Worm (Caenorhabditis elegans) whole organism, L1 larva: ENCODE data around the gene F35D11.3.

Experiments used
- C34B4.2 ChIP-seq: sonication (generic microtip); optimal IDR thresholded peaks from 2 replicates; lab custom pipeline; 2017; ENCODE audit warnings: mild to moderate bottlenecking, missing genetic modification characterization, missing compliant biosample characterization
- Y116A8C.19 ChIP-seq: sonication (generic microtip); optimal IDR thresholded peaks from 2 replicates; lab custom pipeline; 2016; ENCODE audit warnings: missing compliant biosample characterization, missing genetic modification characterization, borderline replicate concordance
- alr-1 ChIP-seq: fragments of 200-800 bp; sonication (Bioruptor generic); optimal IDR thresholded peaks from 2 replicates; lab custom pipeline; 2018; ENCODE audit warnings: borderline replicate concordance, mild to moderate bottlenecking, missing genetic modification characterization, missing compliant biosample characterization
- aly-2 ChIP-seq: fragments of 150-350 bp; optimal IDR thresholded peaks from 2 replicates; lab custom pipeline; 2014; ENCODE audit warnings: missing biosample characterization, missing genetic modification characterization
- ama-1 ChIP-seq: fragments of 150-350 bp; optimal IDR thresholded peaks from 2 replicates; lab custom pipeline; 2014
- ceh-82 ChIP-seq, 3 experiments: fragments of 150-350 bp in 1 of 3; sonication (generic microtip) in 2 of 3; optimal IDR thresholded peaks; 2 replicates each; lab custom pipeline; 2014 to 2017; ENCODE audit warnings: missing biosample characterization in 3 of 3, missing genetic modification characterization in 3 of 3
- ceh-90 ChIP-seq: sonication (generic microtip); optimal IDR thresholded peaks from 2 replicates; lab custom pipeline; 2016; ENCODE audit warnings: missing genetic modification characterization, missing compliant biosample characterization
- efl-1 ChIP-seq, 4 experiments: fragments of 150-350 bp; optimal IDR thresholded peaks in 3 of 4; peaks in 1 of 4; 1 replicate in 1 of 4; 2 replicates in 3 of 4; lab custom pipeline; 2014; ENCODE audit warnings: missing biosample characterization in 2 of 4, missing genetic modification characterization in 2 of 4, missing genetic modification reagents in 2 of 4
- efl-3 ChIP-seq: fragments of 200-800 bp; sonication (Bioruptor generic); optimal IDR thresholded peaks from 2 replicates; lab custom pipeline; 2018; ENCODE audit warnings: mild to moderate bottlenecking, missing genetic modification characterization, missing compliant biosample characterization
- egl-13 ChIP-seq: sonication (generic microtip); optimal IDR thresholded peaks from 2 replicates; lab custom pipeline; 2016; ENCODE audit warnings: missing genotype, missing genetic modification reagents, missing genetic modification characterization, missing compliant biosample characterization
- ets-5 ChIP-seq: fragments of 200-800 bp; sonication (Bioruptor generic); IDR thresholded peaks from 2 replicates; pipeline ENCODE4 v1.3.6; 2022; ENCODE audit warnings: missing genetic modification characterization, missing compliant biosample characterization
- fos-1 ChIP-seq: fragments of 150-350 bp; optimal IDR thresholded peaks from 2 replicates; lab custom pipeline; 2014; ENCODE audit warnings: missing biosample characterization, missing genetic modification characterization
- grh-1 ChIP-seq: fragments of 200-800 bp; sonication (Bioruptor generic); IDR thresholded peaks from 2 replicates; pipeline ENCODE4 v1.3.6; 2022; ENCODE audit warnings: missing genetic modification reagents, missing genetic modification characterization, missing compliant biosample characterization
- hpl-2 ChIP-seq: fragments of 150-350 bp; optimal IDR thresholded peaks from 2 replicates; lab custom pipeline; 2014; ENCODE audit warnings: missing biosample characterization, missing genetic modification reagents, missing genetic modification characterization
- isw-1 ChIP-seq: fragments of 200-800 bp; sonication (Bioruptor generic); IDR thresholded peaks from 2 replicates; pipeline ENCODE4 v1.3.6; 2022; ENCODE audit warnings: missing genetic modification characterization, missing compliant biosample characterization
- lin-14 ChIP-seq: fragments of 200-800 bp; sonication (Bioruptor generic); optimal IDR thresholded peaks from 2 replicates; lab custom pipeline; 2018; ENCODE audit warnings: mild to moderate bottlenecking, missing genetic modification characterization, moderate library complexity, missing compliant biosample characterization
- lin-15B ChIP-seq: fragments of 150-350 bp; sonication (generic microtip); optimal IDR thresholded peaks from 3 replicates; lab custom pipeline; 2014; ENCODE audit warnings: missing biosample characterization, missing genetic modification characterization
- lin-35 ChIP-seq, 2 experiments: fragments of 150-350 bp; optimal IDR thresholded peaks; 2 replicates each; lab custom pipeline; 2014; ENCODE audit warnings: missing biosample characterization in 2 of 2, missing genetic modification characterization in 2 of 2, missing genetic modification reagents in 2 of 2
- lir-3 ChIP-seq: sonication (generic microtip); optimal IDR thresholded peaks from 2 replicates; lab custom pipeline; 2016; ENCODE audit warnings: mild to moderate bottlenecking, missing genetic modification characterization, moderate library complexity, missing compliant biosample characterization; ENCODE audit not compliant: poor library complexity
- mab-9 ChIP-seq: fragments of 200-800 bp; sonication (Bioruptor generic); IDR thresholded peaks from 2 replicates; pipeline ENCODE4 v1.3.6; 2022; ENCODE audit warnings: missing genetic modification reagents, missing genetic modification characterization, missing compliant biosample characterization
- mdl-1 ChIP-seq, 2 experiments: fragments of 150-350 bp; optimal IDR thresholded peaks; 2 replicates each; lab custom pipeline; 2014 to 2017; ENCODE audit warnings: missing biosample characterization in 2 of 2, missing genetic modification characterization in 2 of 2, inconsistent platforms in 1 of 2
- nhr-12 ChIP-seq: sonication (generic microtip); optimal IDR thresholded peaks from 2 replicates; lab custom pipeline; 2017; ENCODE audit warnings: missing biosample characterization, missing genetic modification characterization
- nhr-76 ChIP-seq: sonication (generic microtip); optimal IDR thresholded peaks from 2 replicates; lab custom pipeline; 2017; ENCODE audit warnings: missing biosample characterization, missing genetic modification characterization
- nhr-77 ChIP-seq: fragments of 150-350 bp; optimal IDR thresholded peaks from 2 replicates; lab custom pipeline; 2014; ENCODE audit warnings: missing biosample characterization, missing genetic modification characterization
- nhr-85 ChIP-seq: sonication (generic microtip); peaks from one replicate; lab custom pipeline; 2016; ENCODE audit warnings: missing genetic modification characterization, inconsistent platforms, missing compliant biosample characterization
- pag-3 ChIP-seq: sonication (generic microtip); optimal IDR thresholded peaks from 2 replicates; lab custom pipeline; 2017; ENCODE audit warnings: missing genetic modification characterization, mild to moderate bottlenecking, missing compliant biosample characterization, antibody characterized with exemption, borderline replicate concordance; ENCODE audit not compliant: insufficient read depth
- pax-3 ChIP-seq: fragments of 200-800 bp; sonication (Bioruptor generic); optimal IDR thresholded peaks from 2 replicates; lab custom pipeline; 2018; ENCODE audit warnings: mild to moderate bottlenecking, missing genetic modification characterization, moderate library complexity, missing compliant biosample characterization
- pqm-1 ChIP-seq: sonication (generic microtip); optimal IDR thresholded peaks from 3 replicates; lab custom pipeline; 2017; ENCODE audit warnings: missing biosample characterization, missing genetic modification characterization
- snu-23 ChIP-seq: sonication (generic microtip); optimal IDR thresholded peaks from 2 replicates; lab custom pipeline; 2016; ENCODE audit warnings: missing genetic modification characterization, missing compliant biosample characterization
- sup-37 ChIP-seq: fragments of 200-800 bp; sonication (Bioruptor generic); optimal IDR thresholded peaks from 2 replicates; lab custom pipeline; 2018; ENCODE audit warnings: mild to moderate bottlenecking, missing genetic modification characterization, missing compliant biosample characterization
- swsn-7 ChIP-seq: sonication (generic microtip); optimal IDR thresholded peaks from 2 replicates; lab custom pipeline; 2016; ENCODE audit warnings: missing genetic modification characterization, missing compliant biosample characterization
- tlp-1 ChIP-seq: fragments of 150-350 bp; optimal IDR thresholded peaks from 2 replicates; lab custom pipeline; 2014; ENCODE audit warnings: missing biosample characterization, missing genetic modification characterization
- unc-86 ChIP-seq: sonication (generic microtip); optimal IDR thresholded peaks from 2 replicates; lab custom pipeline; 2016; ENCODE audit warnings: missing genetic modification characterization, missing compliant biosample characterization
- unc-98 ChIP-seq: fragments of 200-800 bp; sonication (Bioruptor generic); IDR thresholded peaks from 2 replicates; pipeline ENCODE4 v1.3.6; 2022; ENCODE audit warnings: missing genetic modification characterization, missing compliant biosample characterization
- vab-15 ChIP-seq: sonication (generic microtip); optimal IDR thresholded peaks from 2 replicates; lab custom pipeline; 2017; ENCODE audit warnings: missing genotype, mild to moderate bottlenecking, missing genetic modification characterization, missing compliant biosample characterization
- ztf-11 ChIP-seq, 2 experiments: sonication (generic microtip); optimal IDR thresholded peaks; 2 replicates each; lab custom pipeline; 2016 to 2017; ENCODE audit warnings: missing genetic modification characterization in 2 of 2, missing biosample characterization in 1 of 2, missing compliant biosample characterization in 1 of 2
- ztf-4 ChIP-seq: fragments of 150-350 bp; optimal IDR thresholded peaks from 2 replicates; lab custom pipeline; 2014; ENCODE audit warnings: missing biosample characterization, missing genetic modification characterization

Gene F35D11.3

DNA sequence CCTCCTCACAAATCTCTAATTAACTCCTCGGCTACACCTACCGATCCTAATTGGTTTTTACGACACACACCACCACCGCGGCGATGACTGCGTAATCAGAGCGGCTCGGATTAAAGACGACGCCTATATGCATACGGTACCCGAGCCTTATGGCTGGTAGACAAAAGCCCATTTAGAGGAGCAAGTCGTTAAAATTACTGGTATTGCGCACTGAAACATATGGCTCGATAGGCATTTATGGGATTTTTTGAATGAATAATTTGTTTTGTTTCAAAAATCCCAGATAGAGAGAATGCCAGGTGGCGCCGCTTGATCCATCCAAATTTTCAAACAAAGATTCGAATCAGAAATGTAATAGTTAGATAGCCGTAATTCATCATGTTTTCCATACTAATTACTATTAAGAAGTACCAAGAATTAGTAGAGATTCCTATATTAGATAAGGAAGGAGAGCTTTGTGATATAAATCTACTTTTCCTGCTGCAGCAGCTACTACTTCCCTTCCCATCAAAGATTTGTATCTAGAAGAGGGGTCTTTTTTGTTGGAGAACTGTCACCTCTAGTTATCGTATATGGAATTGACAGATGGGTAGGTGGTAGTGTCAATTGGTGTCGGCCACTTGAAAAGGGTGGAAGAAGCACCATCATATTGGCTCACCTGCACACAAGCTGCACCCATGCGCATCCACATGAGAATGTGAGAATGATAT lies 24.8 kb upstream of the F35D11.3 start:
- TF ChIP-seq nhr-85 (tag; lab: Kevin White, UChicago) (peak; percentile 69), efl-1 (optimal IDR thresholded peaks at IDR 0.05; lab: Kevin White, UChicago) (no peak), efl-1 (GFP tag; optimal IDR thresholded peaks at IDR 0.05 in 1 of 2; lab: Kevin White, UChicago) (peak in 1 of 2 experiments; percentile 52), lin-14 (peak; percentile 28), egl-13 (tag; lab: Kevin White, UChicago) (no peak)

DNA sequence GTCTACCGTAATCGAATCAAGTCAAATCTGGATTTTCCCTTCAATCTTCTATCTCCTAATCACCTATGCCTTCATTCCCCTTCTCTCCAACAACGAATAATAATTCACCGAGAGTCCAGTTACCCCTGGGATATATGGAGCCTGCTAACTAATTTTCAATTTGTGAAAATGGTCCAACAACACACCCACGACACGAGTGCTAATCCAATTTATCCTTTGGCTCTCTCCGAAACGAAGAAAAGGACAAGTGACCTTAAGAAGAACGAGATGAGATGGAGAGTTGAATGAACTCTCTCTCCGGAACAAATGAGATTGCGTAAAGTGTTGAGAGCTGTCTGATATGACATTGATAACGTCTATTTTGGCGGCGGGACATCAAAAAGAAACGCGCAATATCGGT lies 23.9 kb upstream of the F35D11.3 start:
- TF ChIP-seq ets-5 (GFP tag; lab: Robert Waterston, UW) (no peak), lin-14 (peak; percentile 39), mab-9 (GFP tag; lab: Robert Waterston, UW) (no peak), grh-1 (GFP tag; lab: Robert Waterston, UW) (no peak), vab-15 (tag; lab: Kevin White, UChicago) (no peak), nhr-12 (no peak), ztf-4 (tag; lab: Kevin White, UChicago) (no peak), lin-35 (GFP tag; optimal IDR thresholded peaks at IDR 0.05; lab: Kevin White, UChicago) (no peak), efl-1 (optimal IDR thresholded peaks at IDR 0.05; lab: Kevin White, UChicago) (no peak), efl-1 (GFP tag; optimal IDR thresholded peaks at IDR 0.05 in 1 of 2; lab: Kevin White, UChicago) (peak in 1 of 2 experiments; percentile 16), snu-23 (no peak), nhr-77 (no peak), mdl-1 (tag; optimal IDR thresholded peaks at IDR 0.05; lab: Kevin White, UChicago) (no peak)

DNA sequence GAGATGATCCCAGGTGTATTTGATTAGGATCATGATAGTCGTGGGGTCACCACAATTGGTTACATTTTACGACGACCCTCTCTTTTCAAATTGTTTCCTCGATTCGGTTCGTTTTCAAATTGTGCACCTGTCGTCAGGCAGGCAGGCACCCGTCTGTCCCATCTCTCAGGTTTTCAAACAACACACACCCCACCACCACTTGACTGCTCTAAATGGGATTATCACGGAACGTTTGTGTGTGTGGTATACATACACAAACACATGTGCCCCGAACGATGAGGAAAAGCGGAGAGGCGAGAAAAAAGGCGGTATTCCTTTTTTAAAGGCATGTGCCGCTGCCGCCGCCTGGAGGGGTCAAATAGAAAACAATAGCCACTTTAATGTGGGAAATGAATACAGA lies 22.8 kb upstream of the F35D11.3 start:
- no peak for TF ChIP-seq lir-3
- no peak for TF ChIP-seq sup-37 (GFP tag; lab: Kevin White, UChicago)
- TF ChIP-seq C34B4.2 (tag; lab: Kevin White, UChicago), result no peak
- TF ChIP-seq alr-1, result no peak

ce11 chrII:4590086-4590485 lies 18.1 kb upstream of the F35D11.3 start:
- TF ChIP-seq lin-15B, result no peak
- TF ChIP-seq Y116A8C.19, result no peak
- no peak for TF ChIP-seq isw-1 (GFP tag; lab: Robert Waterston, UW)
- TF ChIP-seq alr-1, result no peak
- no peak for TF ChIP-seq unc-98
- TF ChIP-seq mdl-1 (tag; optimal IDR thresholded peaks at IDR 0.05; lab: Kevin White, UChicago), result no peak
- TF ChIP-seq tlp-1 (tag; lab: Kevin White, UChicago), result no peak
- no peak for TF ChIP-seq swsn-7
- TF ChIP-seq hpl-2 (GFP tag; lab: Kevin White, UChicago), result no peak
- TF ChIP-seq pax-3, result no peak

DNA sequence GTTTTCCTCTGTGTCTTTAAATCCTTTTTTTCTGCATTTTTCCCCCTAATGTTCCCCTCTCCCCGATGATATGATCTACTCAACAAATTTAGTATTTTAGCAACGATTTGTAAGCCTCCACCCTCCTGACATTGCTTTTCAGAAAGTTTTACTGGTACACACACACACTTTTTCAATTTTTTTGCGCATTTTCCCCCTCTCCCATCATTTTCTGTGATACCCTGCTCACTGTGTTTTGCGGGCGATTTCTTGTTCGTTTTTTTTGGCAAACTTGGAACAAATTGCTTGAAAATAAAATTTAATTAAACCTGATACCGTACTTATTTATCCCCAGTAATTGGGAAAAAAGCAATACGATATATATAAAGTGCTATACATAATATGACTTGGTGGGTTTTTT lies 17.5 kb upstream of the F35D11.3 start:
- TF ChIP-seq aly-2 (tag; lab: Kevin White, UChicago) (peak; percentile 21), snu-23 (no peak), efl-3 (GFP tag; lab: Kevin White, UChicago) (no peak)

DNA sequence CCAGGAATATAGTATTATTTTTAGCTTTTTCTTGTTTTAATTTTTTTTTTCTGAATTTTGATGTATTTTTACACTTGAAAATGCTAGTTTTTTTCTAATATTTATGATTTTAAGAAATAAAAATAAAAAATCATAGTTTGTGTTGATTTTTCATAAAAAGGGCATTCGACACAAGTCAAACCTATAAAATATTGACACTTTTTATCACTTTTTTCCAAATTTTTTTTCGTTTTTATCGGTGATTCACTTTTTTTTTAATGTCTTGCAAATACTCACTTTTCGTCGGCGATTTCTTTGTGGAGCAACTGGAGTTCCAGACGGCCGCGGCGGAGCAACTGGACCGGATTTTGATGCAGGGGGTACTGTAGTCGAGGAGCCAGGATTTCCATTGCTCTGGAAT lies 10.7 kb upstream of the F35D11.3 start:
- no peak for TF ChIP-seq nhr-76 (tag; lab: Kevin White, UChicago)
- no peak for TF ChIP-seq Y116A8C.19
- TF ChIP-seq fos-1, result no peak
- TF ChIP-seq nhr-77, result no peak
- no peak for TF ChIP-seq unc-86 (tag; lab: Kevin White, UChicago)
- TF ChIP-seq pag-3 (tag; lab: Kevin White, UChicago), result no peak
- TF ChIP-seq hpl-2 (GFP tag; lab: Kevin White, UChicago), result no peak
- TF ChIP-seq grh-1 (GFP tag; lab: Robert Waterston, UW), result no peak
- TF ChIP-seq aly-2 (tag; lab: Kevin White, UChicago), result no peak
- no peak for TF ChIP-seq ztf-11 (tag; optimal IDR thresholded peaks at IDR 0.05; lab: Kevin White, UChicago)
- no peak for TF ChIP-seq ceh-82 (tag; optimal IDR thresholded peaks at IDR 0.05; lab: Kevin White, UChicago)
- no peak for TF ChIP-seq ceh-90 (tag; lab: Kevin White, UChicago)
- no peak for TF ChIP-seq pqm-1 (tag; lab: Kevin White, UChicago)
- TF ChIP-seq ama-1 (lab: Kevin White, UChicago), result no peak
- TF ChIP-seq, all 84 proteins: peak for 0
